Worm (Caenorhabditis elegans) whole organism, L4/young adult: ENCODE results near the gene F08D12.15.

Source experiments
- dao-5 ChIP-seq: sonication (generic microtip); optimal IDR thresholded peaks from 2 replicates; lab custom pipeline; 2016; ENCODE audit warnings: missing genotype, missing genetic modification characterization, moderate library complexity, missing compliant biosample characterization
- him-1 ChIP-seq: sonication (generic microtip); optimal IDR thresholded peaks from 2 replicates; lab custom pipeline; 2016; ENCODE audit warnings: missing genotype, missing genetic modification reagents, missing genetic modification characterization, missing compliant biosample characterization

DNA sequence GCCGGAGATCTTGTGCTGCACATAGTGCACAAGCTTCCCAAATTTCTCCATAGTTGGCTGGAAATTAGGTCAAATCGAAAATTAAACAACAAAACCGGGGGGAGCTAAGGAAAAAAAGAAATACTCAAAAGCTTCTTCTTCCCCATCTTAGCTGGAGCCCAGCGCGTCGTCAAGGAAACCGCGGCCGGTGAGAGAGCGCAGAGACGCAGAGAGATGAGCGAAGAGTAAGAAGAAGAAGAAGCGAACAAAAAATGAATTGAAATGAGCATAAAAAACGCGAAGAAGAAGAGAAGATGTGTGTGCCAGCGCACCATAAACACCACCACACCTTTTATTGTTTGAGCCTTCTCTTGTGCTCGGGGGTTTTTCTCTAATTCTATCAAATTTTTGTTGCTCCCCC lies 31.2 kb upstream of the F08D12.15 start, which contains the start of gene wdr-31:
- TF ChIP-seq him-1 (tag; lab: Kevin White, UChicago) (no peak), dao-5 (no peak)
